Comparison of ENCODE assay signal across 6 fruit fly cellular contexts in the genomic region with DNA sequence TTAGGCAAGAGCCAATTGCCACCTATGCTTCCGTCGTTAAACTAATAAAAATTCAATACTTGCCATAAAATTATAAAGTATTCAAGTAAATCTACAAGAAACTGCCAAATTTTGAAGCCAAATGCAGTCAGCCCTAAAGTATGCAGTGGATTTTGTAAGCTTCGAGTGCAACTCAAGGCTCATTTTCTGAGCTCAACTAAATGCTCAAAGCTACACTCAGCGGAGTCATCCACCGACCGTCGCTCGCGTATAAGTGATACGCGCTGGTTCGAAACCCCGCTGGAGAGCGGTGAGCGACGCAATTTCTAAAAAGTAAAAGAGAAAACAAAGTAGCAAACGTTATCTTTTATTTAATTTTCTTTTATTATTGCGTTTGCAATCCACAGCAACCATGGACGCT.
A peak's percentile ranks its signal among the peaks of the same experiment; 100 is the strongest.
TF ChIP-seq lines count a peak whose summit lies in the region.

No protein-coding gene starts in this region.

- peak; percentile 56 to 67 for TF ChIP-seq CTCF in S2 (optimal IDR thresholded peaks at IDR 0.05; lab: Kevin White, UChicago)
- TF ChIP-seq CTCF in whole organism, embryonic (GFP tag; optimal IDR thresholded peaks at IDR 0.05; lab: Kevin White, UChicago), result peak; percentile 81

TF ChIP-seq in whole organism, adult, 20 proteins besides CTCF, POLR2A, EP300 and RAD21:
- TF ChIP-seq bab1 (GFP tag; optimal IDR thresholded peaks at IDR 0.05; lab: Kevin White, UChicago) (peak; percentile 9), CG5204 (GFP tag; optimal IDR thresholded peaks at IDR 0.05; lab: Kevin White, UChicago) (no peak)

TF ChIP-seq in whole organism, embryonic, 481 proteins besides CTCF, POLR2A, EP300 and RAD21 (continues in another document):
- TF ChIP-seq org-1 (GFP tag; optimal IDR thresholded peaks at IDR 0.05; lab: Kevin White, UChicago), result no peak
- TF ChIP-seq CG13624 (GFP tag; optimal IDR thresholded peaks at IDR 0.05; lab: Kevin White, UChicago), result peak; percentile 37
- peak; percentile 91 for TF ChIP-seq ftz-f1 (GFP tag; optimal IDR thresholded peaks at IDR 0.05; lab: Kevin White, UChicago)
- TF ChIP-seq Nf-YC (tag; optimal IDR thresholded peaks at IDR 0.05; lab: Kevin White, UChicago), result no peak
- TF ChIP-seq knrl (GFP tag; IDR thresholded peaks at IDR 0.05; lab: Robert Waterston, UW; ENCODE audit: partially characterized antibody), result peak; percentile 40; the same call in 1 of the 3 replicates
- no peak for TF ChIP-seq en (GFP tag; optimal IDR thresholded peaks at IDR 0.05; lab: Kevin White, UChicago)
- TF ChIP-seq nau (GFP tag; optimal IDR thresholded peaks at IDR 0.05; lab: Kevin White, UChicago), result no peak
- TF ChIP-seq Dad (GFP tag; optimal IDR thresholded peaks at IDR 0.05; lab: Kevin White, UChicago), result no peak
- no peak for TF ChIP-seq Ptx1 (GFP tag; IDR thresholded peaks at IDR 0.05; lab: Robert Waterston, UW)
- TF ChIP-seq odd (GFP tag; optimal IDR thresholded peaks at IDR 0.05; lab: Kevin White, UChicago), result no peak
- TF ChIP-seq gce (GFP tag; IDR thresholded peaks at IDR 0.05; lab: Robert Waterston, UW), result no peak; the same call in 2 of the 3 replicates
- no peak for TF ChIP-seq CG9797 (GFP tag; optimal IDR thresholded peaks at IDR 0.05; lab: Kevin White, UChicago)
- no peak for TF ChIP-seq NfI (GFP tag; optimal IDR thresholded peaks at IDR 0.05; lab: Kevin White, UChicago)
- peak in 1 of 2 experiments; percentile 15 for TF ChIP-seq Pdp1 (GFP tag; optimal IDR thresholded peaks at IDR 0.05; lab: Kevin White, UChicago)
- no peak for TF ChIP-seq PHDP (tag; optimal IDR thresholded peaks at IDR 0.05; lab: Kevin White, UChicago)
- no peak for TF ChIP-seq CG2129 (GFP tag; IDR thresholded peaks at IDR 0.05; lab: Robert Waterston, UW; ENCODE audit: partially characterized antibody)
- TF ChIP-seq exex (tag; optimal IDR thresholded peaks at IDR 0.05; lab: Kevin White, UChicago), result no peak
- no peak for TF ChIP-seq CG17385 (GFP tag; optimal IDR thresholded peaks at IDR 0.05; lab: Kevin White, UChicago)
- TF ChIP-seq tup (GFP tag; optimal IDR thresholded peaks at IDR 0.05; lab: Kevin White, UChicago), result no peak
- TF ChIP-seq CG12769 (tag; optimal IDR thresholded peaks at IDR 0.05; lab: Kevin White, UChicago), result no peak
- TF ChIP-seq h (optimal IDR thresholded peaks at IDR 0.05; lab: Kevin White, UChicago), result no peak

TF ChIP-seq in whole organism, prepupa, 60 proteins besides CTCF, POLR2A, EP300 and RAD21:
- peak; percentile 69 for TF ChIP-seq dsx (GFP tag; optimal IDR thresholded peaks at IDR 0.05; lab: Kevin White, UChicago; ENCODE audit: poor library complexity, severe bottlenecking)
- TF ChIP-seq fkh (GFP tag; optimal IDR thresholded peaks at IDR 0.05; lab: Kevin White, UChicago), result peak; percentile 19
- no peak for TF ChIP-seq ss (GFP tag; optimal IDR thresholded peaks at IDR 0.05; lab: Kevin White, UChicago)

TF ChIP-seq in whole organism, pupa, 21 proteins besides CTCF, POLR2A, EP300 and RAD21:
- TF ChIP-seq CG17806 (tag; optimal IDR thresholded peaks at IDR 0.05; lab: Kevin White, UChicago), result no peak
- TF ChIP-seq CG4496 (GFP tag; IDR thresholded peaks at IDR 0.05; lab: Robert Waterston, UW), result no peak
- TF ChIP-seq CG13204 (GFP tag; optimal IDR thresholded peaks at IDR 0.05; lab: Kevin White, UChicago), result no peak
- no peak for TF ChIP-seq Snoo (tag; optimal IDR thresholded peaks at IDR 0.05; lab: Kevin White, UChicago)
- no peak for TF ChIP-seq Pif1A (GFP tag; optimal IDR thresholded peaks at IDR 0.05; lab: Kevin White, UChicago)
- no peak for TF ChIP-seq CG14655 (GFP tag; optimal IDR thresholded peaks at IDR 0.05; lab: Kevin White, UChicago)
- peak; percentile 4 for TF ChIP-seq EcR (GFP tag; optimal IDR thresholded peaks at IDR 0.05; lab: Kevin White, UChicago)
- TF ChIP-seq D1 (tag; optimal IDR thresholded peaks at IDR 0.05; lab: Kevin White, UChicago), result no peak
- no peak for TF ChIP-seq Ets98B (GFP tag; IDR thresholded peaks at IDR 0.05; lab: Robert Waterston, UW)
- no peak for TF ChIP-seq Pif1B (GFP tag; optimal IDR thresholded peaks at IDR 0.05; lab: Kevin White, UChicago)
- TF ChIP-seq CG10348 (GFP tag; IDR thresholded peaks at IDR 0.05; lab: Robert Waterston, UW), result no peak
- TF ChIP-seq CG8159 (tag; optimal IDR thresholded peaks at IDR 0.05; lab: Kevin White, UChicago), result no peak
- TF ChIP-seq CG8301 (tag; optimal IDR thresholded peaks at IDR 0.05; lab: Kevin White, UChicago), result no peak
- TF ChIP-seq CG32121 (GFP tag; IDR thresholded peaks at IDR 0.05; lab: Robert Waterston, UW), result no peak
- no peak for TF ChIP-seq rn (GFP tag; IDR thresholded peaks at IDR 0.05; lab: Robert Waterston, UW)
- TF ChIP-seq fd96Ca (GFP tag; IDR thresholded peaks at IDR 0.05; lab: Robert Waterston, UW), result no peak
- no peak for TF ChIP-seq CG34367 (tag; optimal IDR thresholded peaks at IDR 0.05; lab: Kevin White, UChicago)
- TF ChIP-seq CG12605 (GFP tag; IDR thresholded peaks at IDR 0.05; lab: Robert Waterston, UW), result peak; percentile 29; the same call in 1 of the 2 replicates

TF ChIP-seq in whole organism, wandering third instar larva, 38 proteins besides CTCF, POLR2A, EP300 and RAD21:
- TF ChIP-seq Myc (optimal IDR thresholded peaks at IDR 0.05; lab: Kevin White, UChicago) (peak; percentile 12), dmrt93B (GFP tag; optimal IDR thresholded peaks at IDR 0.05; lab: Kevin White, UChicago) (no peak), brk (GFP tag; optimal IDR thresholded peaks at IDR 0.05; lab: Kevin White, UChicago) (no peak), CrebA (GFP tag; optimal IDR thresholded peaks at IDR 0.05; lab: Kevin White, UChicago; ENCODE audit: borderline replicate concordance) (peak; percentile 31), Mio (GFP tag; optimal IDR thresholded peaks at IDR 0.05; lab: Kevin White, UChicago) (no peak), CG32264 (GFP tag; optimal IDR thresholded peaks at IDR 0.05; lab: Kevin White, UChicago) (no peak)
